Worm (Caenorhabditis elegans): Measurements from ENCODE around the gene srh-72.

The srh-72 gene

ce11 chrII:1603049-1603448 is 37.3 kb downstream of the srh-72 start:
- TF ChIP-seq ztf-23 (GFP tag; IDR thresholded peaks at IDR 0.05), result no peak
- TF ChIP-seq klf-2 (GFP tag; conservative IDR thresholded peaks at IDR 0.05), result no peak
- TF ChIP-seq cog-1 (tag; optimal IDR thresholded peaks at IDR 0.05), result no peak
- TF ChIP-seq flt-1 (GFP tag; IDR thresholded peaks at IDR 0.05), result no peak
- no peak for TF ChIP-seq ref-1 (GFP tag; conservative IDR thresholded peaks at IDR 0.05)
- no peak for TF ChIP-seq ztf-29 (GFP tag; IDR thresholded peaks at IDR 0.05)
- no peak for TF ChIP-seq T22C8.4 (GFP tag; IDR thresholded peaks at IDR 0.05)
- TF ChIP-seq tab-1 (GFP tag; IDR thresholded peaks at IDR 0.05), result no peak
- TF ChIP-seq med-1 (GFP tag; optimal IDR thresholded peaks at IDR 0.05; ENCODE audit: insufficient read depth), result no peak

- no peak for TF ChIP-seq ztf-23 (GFP tag; IDR thresholded peaks at IDR 0.05)
- no peak for TF ChIP-seq tab-1 (GFP tag; IDR thresholded peaks at IDR 0.05)
- no peak for TF ChIP-seq ztf-29 (GFP tag; IDR thresholded peaks at IDR 0.05)
- no peak for TF ChIP-seq flt-1 (GFP tag; IDR thresholded peaks at IDR 0.05)
- TF ChIP-seq T22C8.4 (GFP tag; IDR thresholded peaks at IDR 0.05), result no peak
- no peak for TF ChIP-seq med-1 (GFP tag; optimal IDR thresholded peaks at IDR 0.05; ENCODE audit: insufficient read depth)
- TF ChIP-seq klf-2 (GFP tag; conservative IDR thresholded peaks at IDR 0.05), result no peak
- no peak for TF ChIP-seq cog-1 (tag; optimal IDR thresholded peaks at IDR 0.05)
- TF ChIP-seq ref-1 (GFP tag; conservative IDR thresholded peaks at IDR 0.05), result no peak
These were observed 38.9 kb downstream of the srh-72 start, which contains the start of gene bath-47 for ce11 chrII:1601507-1601906. Gene bath-47, plus strand, starts transcription at chrII:1601811.

ce11 chrII:1600661-1601060 is 39.7 kb downstream of the srh-72 start, which contains the start of gene bath-26:
Gene bath-26, minus strand, starts transcription at chrII:1600761.
- no peak for TF ChIP-seq T22C8.4 (GFP tag; IDR thresholded peaks at IDR 0.05)
- no peak for TF ChIP-seq tab-1 (GFP tag; IDR thresholded peaks at IDR 0.05)
- no peak for TF ChIP-seq ztf-29 (GFP tag; IDR thresholded peaks at IDR 0.05)
- TF ChIP-seq ztf-23 (GFP tag; IDR thresholded peaks at IDR 0.05), result no peak
- no peak for TF ChIP-seq cog-1 (tag; optimal IDR thresholded peaks at IDR 0.05)
- TF ChIP-seq ref-1 (GFP tag; conservative IDR thresholded peaks at IDR 0.05), result no peak
- TF ChIP-seq med-1 (GFP tag; optimal IDR thresholded peaks at IDR 0.05; ENCODE audit: insufficient read depth), result no peak
- TF ChIP-seq klf-2 (GFP tag; conservative IDR thresholded peaks at IDR 0.05), result no peak
- TF ChIP-seq flt-1 (GFP tag; IDR thresholded peaks at IDR 0.05), result no peak

ce11 chrII:1597101-1598088 is 43.0 kb downstream of the srh-72 start, which contains the start of gene bath-46:
Gene bath-46, plus strand, starts transcription at chrII:1597906.
- TF ChIP-seq ztf-29 (GFP tag; IDR thresholded peaks at IDR 0.05) (no peak), ref-1 (GFP tag; conservative IDR thresholded peaks at IDR 0.05) (no peak), T22C8.4 (GFP tag; IDR thresholded peaks at IDR 0.05) (no peak), flt-1 (GFP tag; IDR thresholded peaks at IDR 0.05) (no peak)

- TF ChIP-seq ref-1 (GFP tag; conservative IDR thresholded peaks at IDR 0.05), result no peak
- TF ChIP-seq T22C8.4 (GFP tag; IDR thresholded peaks at IDR 0.05), result no peak
- TF ChIP-seq klf-2 (GFP tag; conservative IDR thresholded peaks at IDR 0.05), result no peak
- no peak for TF ChIP-seq ztf-29 (GFP tag; IDR thresholded peaks at IDR 0.05)
These were observed 45.3 kb downstream of the srh-72 start, which contains the start of gene clec-20 for ce11 chrII:1595137-1595536. Gene clec-20, minus strand, starts transcription at chrII:1595237.

ce11 chrII:1589845-1590244 is 50.6 kb downstream of the srh-72 start, which contains the start of gene T07H3.7:
Gene T07H3.7, minus strand, starts transcription at chrII:1589945.
- TF ChIP-seq ref-1 (GFP tag; conservative IDR thresholded peaks at IDR 0.05) (no peak), klf-2 (GFP tag; conservative IDR thresholded peaks at IDR 0.05) (no peak), ztf-29 (GFP tag; IDR thresholded peaks at IDR 0.05) (no peak), med-1 (GFP tag; optimal IDR thresholded peaks at IDR 0.05; ENCODE audit: insufficient read depth) (no peak), ztf-23 (GFP tag; IDR thresholded peaks at IDR 0.05) (no peak), tab-1 (GFP tag; IDR thresholded peaks at IDR 0.05) (no peak), cog-1 (tag; optimal IDR thresholded peaks at IDR 0.05) (no peak), T22C8.4 (GFP tag; IDR thresholded peaks at IDR 0.05) (no peak)

All from whole organism, midembryonic.